Fruit fly (Drosophila melanogaster): ENCODE measurements around the gene ine.

ine gene

DNA sequence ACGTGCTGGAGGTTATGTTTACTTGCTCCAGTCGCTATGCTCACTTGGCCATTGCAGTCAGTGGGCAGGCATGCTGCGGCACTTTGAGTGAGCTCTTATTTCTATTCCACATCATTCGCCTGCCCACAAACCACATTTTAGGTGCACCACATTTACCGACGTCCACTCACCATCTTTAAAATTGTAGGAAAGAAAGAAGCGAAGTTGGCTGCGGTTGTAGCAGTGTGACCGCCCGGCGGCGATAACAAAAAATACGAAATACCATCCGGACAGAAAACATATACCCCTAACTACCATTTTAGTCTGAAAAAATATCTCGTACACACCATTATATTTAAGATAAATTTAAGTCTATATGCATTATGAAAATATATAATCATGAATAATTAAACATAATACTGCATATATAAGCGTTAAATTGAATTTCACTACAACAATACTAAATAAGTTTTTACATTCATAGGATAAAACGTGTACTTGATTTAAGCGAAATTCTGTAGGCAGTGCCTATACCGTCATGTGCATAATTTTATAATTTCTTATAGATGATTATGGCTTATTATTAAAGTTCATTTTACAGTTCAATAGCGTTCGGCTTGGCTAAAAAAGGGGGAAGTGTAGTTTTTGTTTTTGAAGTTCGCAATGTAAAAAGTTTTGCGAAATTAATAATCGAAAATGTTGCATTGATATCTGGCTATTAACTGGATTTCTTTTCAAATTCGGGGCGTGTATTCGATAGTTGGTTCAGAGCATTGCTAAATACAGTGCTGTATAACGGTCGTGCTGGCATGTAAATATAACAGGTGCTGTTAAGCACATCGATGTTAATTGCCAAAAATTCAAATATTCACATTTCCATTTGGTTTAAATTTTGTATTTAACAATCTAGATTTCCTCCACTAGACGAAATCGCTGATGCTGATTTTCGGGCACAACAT, 18.4 kb downstream of the ine start, which contains the start of gene RpL27A (continued):
- peak; percentile 17 for TF ChIP-seq CG18476 (GFP tag; optimal IDR thresholded peaks at IDR 0.05)
- peak; percentile 82 for TF ChIP-seq Hey (tag; optimal IDR thresholded peaks at IDR 0.05)
- TF ChIP-seq CG7372 (GFP tag; IDR thresholded peaks at IDR 0.05), result peak; percentile 77
- no peak for TF ChIP-seq ab (GFP tag; optimal IDR thresholded peaks at IDR 0.05)
- no peak for TF ChIP-seq yki (optimal IDR thresholded peaks at IDR 0.05)
- TF ChIP-seq CHES-1-like (GFP tag; optimal IDR thresholded peaks at IDR 0.05), result peak; percentile 26
- no peak for TF ChIP-seq Trl (optimal IDR thresholded peaks at IDR 0.05)
- peak; percentile 86 for TF ChIP-seq Trl (GFP tag; optimal IDR thresholded peaks at IDR 0.05)
- peak; percentile 81 for TF ChIP-seq gem (tag; optimal IDR thresholded peaks at IDR 0.05)
- TF ChIP-seq Hmr (GFP tag; optimal IDR thresholded peaks at IDR 0.05), result peak; percentile 93
- TF ChIP-seq Elba2 (GFP tag; optimal IDR thresholded peaks at IDR 0.05), result no peak
- TF ChIP-seq Awh (GFP tag; IDR thresholded peaks at IDR 0.05), result peak; percentile 88
- peak; percentile 65 for TF ChIP-seq CG30431 (GFP tag; optimal IDR thresholded peaks at IDR 0.05)
- TF ChIP-seq usp (GFP tag; optimal IDR thresholded peaks at IDR 0.05), result no peak
- peak; percentile 55 for TF ChIP-seq NK7.1 (GFP tag; optimal IDR thresholded peaks at IDR 0.05)
- TF ChIP-seq Dfd (GFP tag; optimal IDR thresholded peaks at IDR 0.05), result peak in 1 of 2 experiments; percentile 62
- peak; percentile 39 for TF ChIP-seq CG7745 (tag; optimal IDR thresholded peaks at IDR 0.05)
- no peak for TF ChIP-seq hb (GFP tag; IDR thresholded peaks at IDR 0.05; ENCODE audit: partially characterized antibody)
- TF ChIP-seq Poxn (GFP tag; IDR thresholded peaks at IDR 0.05), result peak; percentile 37; the same call in 1 of the 2 replicates
- peak; percentile 68 for TF ChIP-seq CG2678 (tag; optimal IDR thresholded peaks at IDR 0.05)
- peak; percentile 81 for TF ChIP-seq kah (GFP tag; optimal IDR thresholded peaks at IDR 0.05)
- TF ChIP-seq CG9932 (GFP tag; IDR thresholded peaks at IDR 0.05), result peak; percentile 76
- TF ChIP-seq CG14014 (GFP tag; IDR thresholded peaks at IDR 0.05), result peak; percentile 73
- no peak for TF ChIP-seq cg (GFP tag; optimal IDR thresholded peaks at IDR 0.05)
- peak; percentile 51 for TF ChIP-seq cwo (GFP tag; optimal IDR thresholded peaks at IDR 0.05)
- 0 out of 3 replicates have a peak, but pooled peaks have one; percentile 37 for TF ChIP-seq CG2199 (GFP tag; IDR thresholded peaks at IDR 0.05)
- peak; percentile 76 for TF ChIP-seq sug (tag; optimal IDR thresholded peaks at IDR 0.05)
- peak; percentile 94 for TF ChIP-seq CG7357 (GFP tag; IDR thresholded peaks at IDR 0.05)
- peak; percentile 84 for TF ChIP-seq HHEX (GFP tag; optimal IDR thresholded peaks at IDR 0.05)
- peak; percentile 67 for TF ChIP-seq CG6175 (GFP tag; IDR thresholded peaks at IDR 0.05)
- TF ChIP-seq Rx (GFP tag; IDR thresholded peaks at IDR 0.05), result peak; percentile 80
- peak; percentile 4 for TF ChIP-seq pum (GFP tag; optimal IDR thresholded peaks at IDR 0.05)
- peak; percentile 83 for TF ChIP-seq CG10267 (tag; optimal IDR thresholded peaks at IDR 0.05)
- TF ChIP-seq Sry-δ (GFP tag; optimal IDR thresholded peaks at IDR 0.05), result peak; percentile 59
- TF ChIP-seq Opbp (GFP tag; IDR thresholded peaks at IDR 0.05; ENCODE audit: partially characterized antibody), result peak; percentile 100

DNA sequence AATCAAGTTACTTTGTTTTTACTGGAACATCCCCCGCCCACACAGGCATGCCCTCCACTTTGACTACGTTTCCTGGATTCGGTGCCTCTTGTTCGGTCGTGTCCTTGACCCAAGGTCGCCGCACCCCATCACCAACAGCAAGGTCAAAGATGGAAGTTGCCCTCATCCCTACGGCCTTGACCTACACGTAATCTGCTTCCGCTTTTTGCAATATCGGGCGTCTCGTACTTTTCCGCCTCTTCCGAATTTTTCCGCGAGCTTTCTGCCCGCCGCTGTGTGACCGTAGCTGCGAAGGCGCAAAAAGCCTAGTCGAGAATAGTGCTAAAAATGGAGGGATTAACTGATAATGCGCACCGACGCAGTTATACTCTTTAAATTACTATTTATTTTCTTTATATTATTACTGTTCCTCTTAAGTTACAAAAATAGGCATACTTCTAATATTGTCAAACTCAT, 20.3 kb downstream of the ine start, which contains the start of gene Gs1l:
Gs1l (minus strand) TSS at position 269 of the 456 bp plus-strand sequence.
- no peak for TF ChIP-seq Tbp (GFP tag; optimal IDR thresholded peaks at IDR 0.05)
- no peak for TF ChIP-seq CG5180 (GFP tag; optimal IDR thresholded peaks at IDR 0.05)
- no peak for TF ChIP-seq vfl (GFP tag; optimal IDR thresholded peaks at IDR 0.05)
- TF ChIP-seq mam (GFP tag; optimal IDR thresholded peaks at IDR 0.05), result no peak
- TF ChIP-seq CG15514 (GFP tag; optimal IDR thresholded peaks at IDR 0.05), result peak; percentile 37
- no peak for TF ChIP-seq sr (GFP tag; IDR thresholded peaks at IDR 0.05)
- TF ChIP-seq Mes4 (GFP tag; optimal IDR thresholded peaks at IDR 0.05), result no peak
- no peak for TF ChIP-seq CG10274 (GFP tag; optimal IDR thresholded peaks at IDR 0.05)
- no peak for TF ChIP-seq Awh (GFP tag; IDR thresholded peaks at IDR 0.05)
- TF ChIP-seq CG6689 (GFP tag; IDR thresholded peaks at IDR 0.05), result no peak
- TF ChIP-seq CG7963 (GFP tag; IDR thresholded peaks at IDR 0.05; ENCODE audit: partially characterized antibody), result no peak
- no peak for TF ChIP-seq al (GFP tag; IDR thresholded peaks at IDR 0.05)
- no peak for TF ChIP-seq CG18011 (GFP tag; optimal IDR thresholded peaks at IDR 0.05)
- no peak for TF ChIP-seq tio (GFP tag; optimal IDR thresholded peaks at IDR 0.05)
- no peak for TF ChIP-seq insv (GFP tag; optimal IDR thresholded peaks at IDR 0.05)
- TF ChIP-seq CG11398 (GFP tag; optimal IDR thresholded peaks at IDR 0.05), result no peak
- no peak for TF ChIP-seq Bgb (GFP tag; IDR thresholded peaks at IDR 0.05; ENCODE audit: partially characterized antibody)
